Worm (Caenorhabditis elegans): ENCODE measurements around the gene mmab-1.

DNA sequence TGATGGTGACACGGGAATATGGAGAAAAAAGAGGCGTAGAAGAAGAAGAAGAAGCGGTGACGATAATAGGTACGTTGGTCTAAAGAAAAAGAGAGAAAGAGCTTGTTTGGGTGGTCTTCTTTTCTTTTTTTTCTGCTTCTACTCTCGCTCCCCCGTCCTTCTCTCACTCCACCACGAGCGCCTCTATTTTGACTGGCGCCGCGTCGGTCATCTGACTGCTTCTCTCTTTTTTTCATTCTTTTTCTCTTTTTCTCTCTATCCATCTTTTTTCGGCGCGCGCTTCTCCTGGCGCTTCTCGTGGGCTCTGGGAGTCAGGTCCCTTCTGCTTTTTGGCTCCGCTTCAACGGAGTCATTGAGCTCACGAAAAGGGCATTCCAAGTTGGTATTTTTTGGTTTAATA lies 28.4 kb upstream of the mmab-1 start:
- TF ChIP-seq unc-62 (GFP tag; optimal IDR thresholded peaks at IDR 0.05) (no peak), tbx-8 (GFP tag; optimal IDR thresholded peaks at IDR 0.05) (no peak), lsy-2 (tag; optimal IDR thresholded peaks at IDR 0.05) (no peak), pha-4 (tag; optimal IDR thresholded peaks at IDR 0.05) (no peak), flh-1 (GFP tag; optimal IDR thresholded peaks at IDR 0.05) (no peak), ceh-83 (GFP tag; optimal IDR thresholded peaks at IDR 0.05) (no peak), mab-5 (tag; optimal IDR thresholded peaks at IDR 0.05) (no peak), nhr-28 (tag; optimal IDR thresholded peaks at IDR 0.05) (no peak), sem-2 (GFP tag; optimal IDR thresholded peaks at IDR 0.05) (no peak), nhr-237 (tag; optimal IDR thresholded peaks at IDR 0.05) (no peak)
